Worm (Caenorhabditis elegans) whole organism, mixed stage, embryonic: ENCODE data around the gene F11E6.10.
A peak's percentile ranks its signal among the peaks of the same experiment; 100 is the strongest.

ENCODE experiments used
- bed-3 ChIP-seq: fragments of 200-800 bp; sonication (Bioruptor generic); optimal IDR thresholded peaks from 3 replicates; lab custom pipeline; 2018; ENCODE audit warnings: mild to moderate bottlenecking, missing genetic modification characterization, moderate library complexity, missing compliant biosample characterization
- blmp-1 ChIP-seq: fragments of 150-350 bp; optimal IDR thresholded peaks from 2 replicates; lab custom pipeline; 2014; ENCODE audit warnings: missing biosample characterization, missing genetic modification characterization
- ceh-39 ChIP-seq: fragments of 150-350 bp; optimal IDR thresholded peaks from 2 replicates; lab custom pipeline; 2014; ENCODE audit warnings: missing biosample characterization, missing genetic modification characterization
- ceh-43 ChIP-seq: fragments of 200-800 bp; sonication (Bioruptor generic); optimal IDR thresholded peaks from 2 replicates; lab custom pipeline; 2018; ENCODE audit warnings: mild to moderate bottlenecking, missing genetic modification characterization, moderate library complexity, missing compliant biosample characterization
- ceh-83 ChIP-seq: fragments of 200-800 bp; sonication (Bioruptor generic); optimal IDR thresholded peaks from 2 replicates; lab custom pipeline; 2018; ENCODE audit warnings: mild to moderate bottlenecking, missing genetic modification characterization, missing compliant biosample characterization
- ces-1 ChIP-seq: fragments of 150-350 bp; optimal IDR thresholded peaks from 2 replicates; lab custom pipeline; 2014; ENCODE audit warnings: missing biosample characterization, missing genetic modification reagents, missing genetic modification characterization
- cnd-1 ChIP-seq: fragments of 200-800 bp; sonication (Bioruptor generic); optimal IDR thresholded peaks from 2 replicates; lab custom pipeline; 2018; ENCODE audit warnings: mild to moderate bottlenecking, missing genetic modification characterization, missing compliant biosample characterization
- drap-1 ChIP-seq: fragments of 200-800 bp; sonication (Bioruptor generic); optimal IDR thresholded peaks from 3 replicates; lab custom pipeline; 2018; ENCODE audit warnings: mild to moderate bottlenecking, missing genetic modification characterization, missing compliant biosample characterization
- elt-1 ChIP-seq: sonication (generic microtip); optimal IDR thresholded peaks from 2 replicates; lab custom pipeline; 2017; ENCODE audit warnings: missing genetic modification characterization, mild to moderate bottlenecking, missing compliant biosample characterization, antibody characterized with exemption, moderate library complexity, borderline replicate concordance; ENCODE audit not compliant: insufficient read depth
- elt-3 ChIP-seq: fragments of 150-350 bp; optimal IDR thresholded peaks from 2 replicates; lab custom pipeline; 2014; ENCODE audit warnings: missing biosample characterization, missing genetic modification characterization
- flh-1 ChIP-seq: fragments of 200-800 bp; sonication (Bioruptor generic); optimal IDR thresholded peaks from 2 replicates; lab custom pipeline; 2018; ENCODE audit warnings: mild to moderate bottlenecking, missing genetic modification characterization, moderate library complexity, missing compliant biosample characterization
- ham-2 ChIP-seq: fragments of 200-800 bp; sonication (Bioruptor generic); optimal IDR thresholded peaks from 2 replicates; lab custom pipeline; 2018; ENCODE audit warnings: mild to moderate bottlenecking, missing genetic modification characterization, missing compliant biosample characterization
- lin-13 ChIP-seq: fragments of 150-350 bp; optimal IDR thresholded peaks from 2 replicates; lab custom pipeline; 2014; ENCODE audit warnings: missing biosample characterization, missing genetic modification characterization
- lsy-2 ChIP-seq: fragments of 150-350 bp; optimal IDR thresholded peaks from 2 replicates; lab custom pipeline; 2014; ENCODE audit warnings: missing biosample characterization, missing genetic modification characterization
- mab-5 ChIP-seq: fragments of 150-350 bp; optimal IDR thresholded peaks from 2 replicates; lab custom pipeline; 2014; ENCODE audit warnings: missing biosample characterization, missing genetic modification characterization
- mep-1 ChIP-seq: fragments of 150-350 bp; optimal IDR thresholded peaks from 2 replicates; lab custom pipeline; 2017; ENCODE audit warnings: missing biosample characterization, missing genetic modification reagents, missing genetic modification characterization, inconsistent platforms
- nhr-12 ChIP-seq: fragments of 150-350 bp; optimal IDR thresholded peaks from 2 replicates; lab custom pipeline; 2014; ENCODE audit warnings: missing biosample characterization, missing genetic modification characterization
- nhr-28 ChIP-seq: fragments of 150-350 bp; optimal IDR thresholded peaks from 2 replicates; lab custom pipeline; 2014; ENCODE audit warnings: missing biosample characterization, missing genetic modification characterization
- sptf-1 ChIP-seq: sonication (generic microtip); optimal IDR thresholded peaks from 2 replicates; lab custom pipeline; 2017; ENCODE audit warnings: mild to moderate bottlenecking, missing genetic modification characterization, moderate library complexity, missing compliant biosample characterization
- unc-120 ChIP-seq: sonication (generic microtip); optimal IDR thresholded peaks from 2 replicates; lab custom pipeline; 2017; ENCODE audit warnings: missing genetic modification characterization, missing compliant biosample characterization; ENCODE audit not compliant: poor library complexity, severe bottlenecking
- unc-39 ChIP-seq: fragments of 150-350 bp; optimal IDR thresholded peaks from 2 replicates; lab custom pipeline; 2014; ENCODE audit warnings: missing biosample characterization, missing genetic modification characterization
- unc-62 ChIP-seq: fragments of 150-350 bp; optimal IDR thresholded peaks from 2 replicates; lab custom pipeline; 2014; ENCODE audit warnings: missing biosample characterization, missing genetic modification reagents, missing genetic modification characterization
- zip-8 ChIP-seq: fragments of 150-350 bp; optimal IDR thresholded peaks from 2 replicates; lab custom pipeline; 2014; ENCODE audit warnings: missing biosample characterization, missing genetic modification characterization

F11E6.10 gene

DNA sequence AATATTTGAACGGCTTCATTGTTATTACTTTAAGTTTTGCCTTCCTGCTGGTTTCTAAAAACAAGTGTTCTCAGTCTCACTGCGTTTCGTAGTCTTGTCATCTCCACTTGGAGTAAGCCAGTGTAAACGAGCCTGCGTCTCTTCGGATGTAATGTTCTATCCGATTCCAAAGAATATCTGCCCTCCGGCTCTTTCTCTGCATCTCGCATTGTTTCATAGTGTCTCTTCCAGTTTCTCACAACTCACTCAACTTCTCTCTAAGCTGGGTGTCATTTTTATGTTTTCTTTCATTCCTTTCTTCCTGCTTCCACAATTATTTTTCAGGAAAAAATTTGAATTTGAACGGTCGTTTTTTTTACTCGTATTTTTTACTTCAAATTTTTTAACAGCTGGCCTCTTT lies 36.0 kb downstream of the F11E6.10 start:
- peak; percentile 17 for TF ChIP-seq ces-1
- no peak for TF ChIP-seq drap-1
- no peak for TF ChIP-seq unc-120 (tag; lab: Kevin White, UChicago)
- TF ChIP-seq flh-1 (GFP tag; lab: Kevin White, UChicago) = no peak
- TF ChIP-seq elt-1 (tag; lab: Kevin White, UChicago) = no peak

DNA sequence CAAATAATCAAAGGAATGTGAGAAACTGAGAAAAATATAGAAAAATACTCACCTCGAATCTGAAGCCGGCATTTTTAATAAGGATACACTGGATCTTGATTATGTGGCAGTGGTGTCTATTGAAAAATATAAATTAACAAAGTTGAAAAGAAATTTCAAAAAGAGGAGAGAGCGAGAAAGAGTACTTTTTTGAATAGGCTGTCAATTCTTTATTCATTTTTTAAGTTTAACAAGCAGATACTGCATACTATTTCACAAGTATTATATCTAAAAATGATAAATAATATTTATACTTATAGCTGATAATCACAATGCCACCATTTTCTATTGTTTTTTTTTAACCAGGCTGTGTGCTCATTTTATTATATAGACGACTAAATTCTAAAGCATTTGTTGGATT lies 45.2 kb downstream of the F11E6.10 start, which contains the start of gene npr-26:
Gene npr-26 (minus strand): TSS at position 101 of the 400 bp plus-strand sequence.
- TF ChIP-seq ceh-43 (GFP tag; lab: Kevin White, UChicago) = no peak
- no peak for TF ChIP-seq elt-3 (tag; lab: Kevin White, UChicago)
- no peak for TF ChIP-seq zip-8
- no peak for TF ChIP-seq unc-39
- TF ChIP-seq lsy-2 (tag; lab: Kevin White, UChicago) = no peak
- no peak for TF ChIP-seq lin-13
- no peak for TF ChIP-seq blmp-1 (tag; lab: Kevin White, UChicago)
- no peak for TF ChIP-seq unc-62 (GFP tag; lab: Kevin White, UChicago)
- no peak for TF ChIP-seq ceh-83 (GFP tag; lab: Kevin White, UChicago)
- TF ChIP-seq bed-3 (GFP tag; lab: Kevin White, UChicago) = no peak

DNA sequence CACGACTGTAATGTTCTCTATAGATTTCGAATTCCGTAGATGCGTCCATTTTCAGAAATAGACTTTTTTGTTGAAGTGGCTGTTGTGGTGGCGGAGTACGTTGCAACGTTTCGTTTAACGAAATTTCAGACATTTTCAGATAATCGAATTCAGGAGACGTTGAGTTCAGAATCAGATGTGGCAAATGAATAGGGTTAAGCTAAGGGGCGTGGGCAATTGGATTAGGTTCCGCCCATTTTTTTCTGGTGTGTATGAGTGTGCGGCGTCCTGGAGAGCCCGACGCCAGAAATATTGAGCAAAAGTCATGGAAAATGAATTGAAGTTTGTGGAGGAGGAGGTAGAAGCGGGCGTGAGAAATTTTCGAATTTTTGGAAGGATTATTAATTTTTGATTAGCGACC lies 49.6 kb downstream of the F11E6.10 start:
- TF ChIP-seq nhr-12 (tag; lab: Kevin White, UChicago) (no peak), lsy-2 (tag; lab: Kevin White, UChicago) (no peak), mep-1 (tag; lab: Kevin White, UChicago) (no peak), sptf-1 (tag; lab: Kevin White, UChicago) (no peak), ham-2 (GFP tag; lab: Kevin White, UChicago) (no peak), ceh-39 (tag; lab: Kevin White, UChicago) (no peak), cnd-1 (tag; lab: Kevin White, UChicago) (no peak), zip-8 (no peak), mab-5 (tag; lab: Kevin White, UChicago) (no peak), nhr-28 (no peak)
